Worm (Caenorhabditis elegans): ENCODE results near the gene grd-3.

- TF ChIP-seq R02D3.7 (tag; optimal IDR thresholded peaks at IDR 0.05) (no peak), egl-27 (tag; optimal IDR thresholded peaks at IDR 0.05) (no peak), elt-3 (tag; optimal IDR thresholded peaks at IDR 0.05) (no peak), nhr-129 (tag; optimal IDR thresholded peaks at IDR 0.05) (no peak), zag-1 (tag; optimal IDR thresholded peaks at IDR 0.05) (no peak), ama-1 (optimal IDR thresholded peaks at IDR 0.05) (no peak), nhr-25 (tag; optimal IDR thresholded peaks at IDR 0.05) (no peak), nhr-77 (tag; optimal IDR thresholded peaks at IDR 0.05) (no peak)
These were observed 42.9 kb downstream of the grd-3 start, which contains the start of gene srz-82 for ce11 chrIV:3482195-3482959.
